Fruit fly (Drosophila melanogaster) whole organism, embryonic: Measurements from ENCODE around the gene cav.

Experiments used
- Aef1 ChIP-seq: fragments of 200-800 bp; sonication (Bioruptor generic); IDR thresholded peaks from 3 replicates; pipeline ENCODE4 v1.3.6; 2022; ENCODE audit warnings: missing biosample characterization, missing genetic modification characterization
- Bgb ChIP-seq: fragments of 200-800 bp; sonication (Bioruptor generic); IDR thresholded peaks from 2 replicates; pipeline ENCODE4 v1.3.6; 2022; ENCODE audit warnings: missing biosample characterization, missing genetic modification characterization; ENCODE audit not compliant: partially characterized antibody
- CG10462 ChIP-seq: fragments of 200-800 bp; sonication (Bioruptor generic); optimal IDR thresholded peaks from 2 replicates; lab custom pipeline; 2016; ENCODE audit warnings: missing biosample characterization, missing genetic modification characterization
- CG11085 ChIP-seq: fragments of 200-800 bp; sonication (Bioruptor generic); IDR thresholded peaks from 2 replicates; pipeline ENCODE4 v1.3.6; 2022; ENCODE audit warnings: missing biosample characterization, missing genetic modification characterization
- CG12659 ChIP-seq: fragments of 200-800 bp; sonication (Bioruptor generic); optimal IDR thresholded peaks from 3 replicates; lab custom pipeline; 2017; ENCODE audit warnings: mild to moderate bottlenecking, missing biosample characterization, missing genetic modification reagents, missing genetic modification characterization
- CG13775 ChIP-seq: fragments of 200-800 bp; sonication (Bioruptor generic); optimal IDR thresholded peaks from 3 replicates; lab custom pipeline; 2017; ENCODE audit warnings: missing biosample characterization, mild to moderate bottlenecking, missing genetic modification characterization
- CG14050 ChIP-seq: fragments of 200-800 bp; sonication (Bioruptor generic); IDR thresholded peaks from 3 replicates; pipeline ENCODE4 v1.3.6; 2022; ENCODE audit warnings: missing biosample characterization, missing genetic modification characterization
- CG14710 ChIP-seq: fragments of 200-800 bp; sonication (Bioruptor generic); optimal IDR thresholded peaks from 3 replicates; lab custom pipeline; 2019; ENCODE audit warnings: missing biosample characterization, mild to moderate bottlenecking, missing genetic modification characterization, moderate library complexity
- CG15011 ChIP-seq: fragments of 200-800 bp; sonication (Bioruptor generic); optimal IDR thresholded peaks from 3 replicates; lab custom pipeline; 2018; ENCODE audit warnings: missing biosample characterization, mild to moderate bottlenecking, missing genetic modification characterization
- CG1602 ChIP-seq: fragments of 200-800 bp; sonication (Bioruptor generic); optimal IDR thresholded peaks from 3 replicates; lab custom pipeline; 2016; ENCODE audit warnings: missing biosample characterization, missing genetic modification characterization
- CG1603 ChIP-seq: fragments of 200-800 bp; sonication (Bioruptor generic); optimal IDR thresholded peaks from 2 replicates; lab custom pipeline; 2019; ENCODE audit warnings: missing biosample characterization, mild to moderate bottlenecking, missing genetic modification characterization, moderate library complexity
- CG16813 ChIP-seq: fragments of 200-800 bp; sonication (Bioruptor generic); IDR thresholded peaks from 3 replicates; pipeline ENCODE4 v1.3.6; 2022; ENCODE audit warnings: missing biosample characterization, missing genetic modification characterization; ENCODE audit not compliant: partially characterized antibody
- CG17612 ChIP-seq: fragments of 200-800 bp; sonication (Bioruptor generic); IDR thresholded peaks from 2 replicates; pipeline ENCODE4 v1.3.6; 2022; ENCODE audit warnings: missing biosample characterization, missing genetic modification characterization
- CG4360 ChIP-seq: fragments of 200-800 bp; sonication (Bioruptor generic); IDR thresholded peaks from 2 replicates; pipeline ENCODE4 v1.3.6; 2022; ENCODE audit warnings: missing biosample characterization, missing genetic modification characterization
- CG6175 ChIP-seq: fragments of 200-800 bp; sonication (Bioruptor generic); IDR thresholded peaks from 3 replicates; pipeline ENCODE4 v1.3.6; 2022; ENCODE audit warnings: missing biosample characterization, missing genetic modification characterization
- CG6683 ChIP-seq: fragments of 200-800 bp; sonication (Bioruptor generic); optimal IDR thresholded peaks from 2 replicates; lab custom pipeline; 2017; ENCODE audit warnings: missing biosample characterization, mild to moderate bottlenecking, missing genetic modification characterization, missing genetic modification reagents
- CG6791 ChIP-seq: fragments of 200-800 bp; sonication (Bioruptor generic); IDR thresholded peaks from 3 replicates; pipeline ENCODE4 v1.3.6; 2022; ENCODE audit warnings: missing biosample characterization, missing genetic modification characterization; ENCODE audit not compliant: partially characterized antibody
- CG7928 ChIP-seq: fragments of 200-800 bp; sonication (Bioruptor generic); optimal IDR thresholded peaks from 2 replicates; lab custom pipeline; 2017; ENCODE audit warnings: missing biosample characterization, mild to moderate bottlenecking, missing genetic modification characterization
- CG8388 ChIP-seq: fragments of 200-800 bp; sonication (Bioruptor generic); optimal IDR thresholded peaks from 2 replicates; lab custom pipeline; 2019; ENCODE audit warnings: missing biosample characterization, mild to moderate bottlenecking, missing genetic modification characterization, moderate library complexity
- CG8765 ChIP-seq: fragments of 200-800 bp; sonication (Bioruptor generic); IDR thresholded peaks from 2 replicates; pipeline ENCODE4 v1.3.6; 2022; ENCODE audit warnings: missing biosample characterization, missing genetic modification characterization
- CG9215 ChIP-seq: fragments of 200-800 bp; sonication (Bioruptor generic); IDR thresholded peaks from 2 replicates; pipeline ENCODE4 v1.3.6; 2022; ENCODE audit warnings: missing biosample characterization, missing genetic modification characterization
- CG9876 ChIP-seq: fragments of 200-800 bp; sonication (Bioruptor generic); optimal IDR thresholded peaks from 2 replicates; lab custom pipeline; 2016; ENCODE audit warnings: missing biosample characterization, missing genetic modification characterization
- CG9932 ChIP-seq: fragments of 200-800 bp; sonication (Bioruptor generic); IDR thresholded peaks from 2 replicates; pipeline ENCODE4 v1.3.6; 2022; ENCODE audit warnings: missing biosample characterization, missing genetic modification characterization
- CHES-1-like ChIP-seq: fragments of 200-800 bp; sonication (Bioruptor generic); optimal IDR thresholded peaks from 2 replicates; lab custom pipeline; 2016; ENCODE audit warnings: missing biosample characterization, missing genetic modification characterization
- Dip2 ChIP-seq: fragments of 200-800 bp; sonication (Bioruptor generic); IDR thresholded peaks from 2 replicates; pipeline ENCODE4 v1.3.6; 2022; ENCODE audit warnings: missing biosample characterization, missing genetic modification characterization
- Dref ChIP-seq: fragments of 200-800 bp; sonication (Bioruptor generic); IDR thresholded peaks from 2 replicates; pipeline ENCODE4 v1.3.6; 2022; ENCODE audit warnings: missing biosample characterization, missing genetic modification characterization
- Hand ChIP-seq: fragments of 200-800 bp; sonication (Bioruptor generic); optimal IDR thresholded peaks from 2 replicates; lab custom pipeline; 2017; ENCODE audit warnings: mild to moderate bottlenecking, missing biosample characterization, missing genetic modification reagents, missing genetic modification characterization
- MESR4 ChIP-seq: fragments of 200-800 bp; sonication (Bioruptor generic); optimal IDR thresholded peaks from 2 replicates; lab custom pipeline; 2018; ENCODE audit warnings: missing biosample characterization, mild to moderate bottlenecking, missing genetic modification characterization, moderate library complexity
- Mad ChIP-seq: fragments of 200-800 bp; sonication (Bioruptor generic); optimal IDR thresholded peaks from 2 replicates; lab custom pipeline; 2016; ENCODE audit warnings: missing biosample characterization, missing genetic modification characterization
- Mes4 ChIP-seq: fragments of 200-800 bp; sonication (Bioruptor generic); optimal IDR thresholded peaks from 2 replicates; lab custom pipeline; 2016; ENCODE audit warnings: missing biosample characterization, missing genetic modification characterization
- Nf-YC ChIP-seq: fragments of 200-800 bp; optimal IDR thresholded peaks from 3 replicates; lab custom pipeline; 2019; ENCODE audit warnings: missing biosample characterization, mild to moderate bottlenecking, missing genetic modification characterization, moderate library complexity
- Oli ChIP-seq: fragments of 200-800 bp; sonication (Bioruptor generic); optimal IDR thresholded peaks from 2 replicates; lab custom pipeline; 2018; ENCODE audit warnings: missing biosample characterization, mild to moderate bottlenecking, missing genetic modification characterization, moderate library complexity
- ase ChIP-seq: fragments of 200-800 bp; sonication (Bioruptor generic); IDR thresholded peaks from 3 replicates; pipeline ENCODE4 v1.3.6; 2022; ENCODE audit warnings: missing biosample characterization, missing genetic modification characterization
- bab2 ChIP-seq: fragments of 200-800 bp; sonication (Bioruptor generic); optimal IDR thresholded peaks from 2 replicates; lab custom pipeline; 2016; ENCODE audit warnings: missing biosample characterization, missing genetic modification characterization
- dan ChIP-seq: fragments of 200-800 bp; sonication (Bioruptor generic); IDR thresholded peaks from 2 replicates; pipeline ENCODE4 v1.3.6; 2022; ENCODE audit warnings: missing biosample characterization, missing genetic modification characterization
- danr ChIP-seq: fragments of 200-800 bp; sonication (Bioruptor generic); IDR thresholded peaks from 2 replicates; pipeline ENCODE4 v1.3.6; 2022; ENCODE audit warnings: missing biosample characterization, missing genetic modification characterization
- ewg ChIP-seq: fragments of 200-800 bp; sonication (Bioruptor generic); optimal IDR thresholded peaks from 3 replicates; lab custom pipeline; 2017; ENCODE audit warnings: mild to moderate bottlenecking, missing biosample characterization, missing genetic modification reagents, missing genetic modification characterization
- fd64A ChIP-seq: fragments of 200-800 bp; sonication (Bioruptor generic); optimal IDR thresholded peaks from 3 replicates; lab custom pipeline; 2018; ENCODE audit warnings: missing biosample characterization, mild to moderate bottlenecking, missing genetic modification characterization
- gro ChIP-seq: fragments of 200-800 bp; sonication (Bioruptor generic); optimal IDR thresholded peaks from 2 replicates; lab custom pipeline; 2016; ENCODE audit warnings: missing biosample characterization, missing genetic modification characterization
- h ChIP-seq: fragments of >200 bp; optimal IDR thresholded peaks from 2 replicates; lab custom pipeline; 2017
- her ChIP-seq: fragments of 200-800 bp; sonication (Bioruptor generic); optimal IDR thresholded peaks from 2 replicates; lab custom pipeline; 2016; ENCODE audit warnings: missing biosample characterization, missing genetic modification characterization
- ind ChIP-seq: fragments of 200-800 bp; sonication (Bioruptor generic); optimal IDR thresholded peaks from 3 replicates; lab custom pipeline; 2016; ENCODE audit warnings: missing biosample characterization, missing genetic modification characterization
- jigr1 ChIP-seq: fragments of 200-800 bp; sonication (Bioruptor generic); IDR thresholded peaks from 3 replicates; pipeline ENCODE4 v1.3.6; 2022; ENCODE audit warnings: missing biosample characterization, missing genetic modification characterization
- ken ChIP-seq: fragments of 200-800 bp; sonication (Bioruptor generic); IDR thresholded peaks from 3 replicates; pipeline ENCODE4 v1.3.6; 2022; ENCODE audit warnings: missing biosample characterization, missing genetic modification characterization
- lbe ChIP-seq: fragments of 200-800 bp; sonication (Bioruptor generic); optimal IDR thresholded peaks from 2 replicates; lab custom pipeline; 2016; ENCODE audit warnings: missing biosample characterization, mild to moderate bottlenecking, missing genetic modification characterization
- p53 ChIP-seq: fragments of 200-800 bp; sonication (Bioruptor generic); optimal IDR thresholded peaks from 2 replicates; lab custom pipeline; 2016; ENCODE audit warnings: missing biosample characterization, missing genetic modification characterization
- phol ChIP-seq: fragments of 200-800 bp; sonication (Bioruptor generic); optimal IDR thresholded peaks from 3 replicates; lab custom pipeline; 2018; ENCODE audit warnings: missing biosample characterization, mild to moderate bottlenecking, missing genetic modification characterization, moderate library complexity
- seq ChIP-seq: fragments of 200-800 bp; sonication (Bioruptor generic); IDR thresholded peaks from 2 replicates; pipeline ENCODE4 v1.3.6; 2022; ENCODE audit warnings: missing biosample characterization, missing genetic modification characterization
- usp ChIP-seq: fragments of >200 bp; optimal IDR thresholded peaks from 2 replicates; lab custom pipeline; 2017; ENCODE audit warnings: missing biosample characterization, missing genetic modification characterization
- wek ChIP-seq: fragments of 200-800 bp; sonication (Bioruptor generic); optimal IDR thresholded peaks from 3 replicates; lab custom pipeline; 2018; ENCODE audit warnings: missing biosample characterization, mild to moderate bottlenecking, missing genetic modification characterization, moderate library complexity
- yki ChIP-seq: fragments of >200 bp; optimal IDR thresholded peaks from 3 replicates; lab custom pipeline; 2018
- zen2 ChIP-seq: fragments of 200-800 bp; sonication (Bioruptor generic); IDR thresholded peaks from 3 replicates; pipeline ENCODE4 v1.3.6; 2022; ENCODE audit warnings: missing biosample characterization, missing genetic modification characterization; ENCODE audit not compliant: partially characterized antibody

cav gene

DNA sequence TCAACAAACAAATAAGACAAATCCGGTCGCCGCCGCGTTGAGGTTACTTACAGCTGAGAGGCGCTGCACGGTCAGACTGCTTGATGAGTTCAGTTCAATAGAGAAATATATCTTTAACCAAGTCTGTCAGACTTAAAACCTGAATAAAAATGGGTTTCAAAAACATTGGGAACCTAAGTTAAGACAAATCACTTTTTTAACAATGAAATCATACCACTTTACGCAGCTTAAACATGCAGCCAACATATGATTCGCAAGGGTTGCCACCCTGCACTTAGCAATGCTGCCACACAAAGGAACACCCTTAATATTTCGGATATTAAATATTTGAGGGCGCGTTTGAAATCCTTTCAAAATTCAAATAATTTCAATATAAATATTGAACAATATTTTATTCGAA is 32.3 kb upstream of the cav start, which contains the start of gene CG5515 (continued):
- TF ChIP-seq CG14050 (GFP tag; lab: Robert Waterston, UW) (peak; percentile 80), jigr1 (GFP tag; lab: Robert Waterston, UW) (peak; percentile 34; the same call in 1 of the 3 replicates), CG13775 (GFP tag; lab: Kevin White, UChicago) (peak; percentile 90), CG9932 (GFP tag; lab: Robert Waterston, UW) (peak; percentile 88), CG14710 (tag; lab: Kevin White, UChicago) (peak; percentile 84), Nf-YC (tag; lab: Kevin White, UChicago) (peak; percentile 58), CG6175 (GFP tag; lab: Robert Waterston, UW) (no peak), CHES-1-like (GFP tag; lab: Kevin White, UChicago) (peak; percentile 76), CG8388 (GFP tag; lab: Kevin White, UChicago) (peak; percentile 41), usp (GFP tag; lab: Kevin White, UChicago) (no peak), seq (no peak), CG1602 (peak; percentile 69), yki (no peak), ewg (peak; percentile 62), ken (GFP tag; lab: Robert Waterston, UW) (peak; percentile 93), phol (tag; lab: Kevin White, UChicago) (peak; percentile 95), Dip2 (GFP tag; lab: Robert Waterston, UW) (no peak), MESR4 (GFP tag; lab: Kevin White, UChicago) (peak; percentile 59), Aef1 (peak; percentile 73), CG8765 (GFP tag; lab: Robert Waterston, UW) (peak; percentile 66), Bgb (peak; percentile 77), ind (peak; percentile 66), Mad (peak; percentile 81), zen2 (GFP tag; lab: Robert Waterston, UW) (no peak; the same call in 2 of the 3 replicates), danr (no peak), her (peak; percentile 48), ase (GFP tag; lab: Robert Waterston, UW) (peak; percentile 83), dan (no peak), bab2 (GFP tag; lab: Kevin White, UChicago) (peak; percentile 79), Mes4 (peak; percentile 76), wek (GFP tag; lab: Kevin White, UChicago) (peak; percentile 99), Dref (GFP tag; lab: Robert Waterston, UW) (0 out of 2 replicates have a peak, but pooled peaks have one; percentile 31), Hand (no peak), gro (GFP tag; lab: Kevin White, UChicago) (peak; percentile 73), CG6791 (GFP tag; lab: Robert Waterston, UW) (peak; percentile 71; the same call in 2 of the 3 replicates), CG12659 (peak; percentile 81), lbe (GFP tag; lab: Kevin White, UChicago) (peak; percentile 75), CG17612 (GFP tag; lab: Robert Waterston, UW) (peak; percentile 27; the same call in 1 of the 2 replicates), CG1603 (tag; lab: Kevin White, UChicago) (peak; percentile 86), CG9215 (GFP tag; lab: Robert Waterston, UW) (peak; percentile 64), Oli (peak; percentile 57), CG6683 (GFP tag; lab: Kevin White, UChicago) (peak; percentile 27), p53 (GFP tag; lab: Kevin White, UChicago) (peak; percentile 16), CG4360 (GFP tag; lab: Robert Waterston, UW) (no peak), CG15011 (GFP tag; lab: Kevin White, UChicago) (no peak), CG7928 (peak; percentile 2), CG10462 (no peak), fd64A (GFP tag; lab: Kevin White, UChicago) (no peak), CG16813 (GFP tag; lab: Robert Waterston, UW) (peak; percentile 64; the same call in 2 of the 3 replicates), CG9876 (GFP tag; lab: Kevin White, UChicago) (peak; percentile 73), h (no peak), CG11085 (GFP tag; lab: Robert Waterston, UW) (peak; percentile 69)
